Worm (Caenorhabditis elegans): ENCODE results near the gene F47C12.7.
A peak's percentile ranks its signal among the peaks of the same experiment; 100 is the strongest.

F47C12.7 gene

DNA sequence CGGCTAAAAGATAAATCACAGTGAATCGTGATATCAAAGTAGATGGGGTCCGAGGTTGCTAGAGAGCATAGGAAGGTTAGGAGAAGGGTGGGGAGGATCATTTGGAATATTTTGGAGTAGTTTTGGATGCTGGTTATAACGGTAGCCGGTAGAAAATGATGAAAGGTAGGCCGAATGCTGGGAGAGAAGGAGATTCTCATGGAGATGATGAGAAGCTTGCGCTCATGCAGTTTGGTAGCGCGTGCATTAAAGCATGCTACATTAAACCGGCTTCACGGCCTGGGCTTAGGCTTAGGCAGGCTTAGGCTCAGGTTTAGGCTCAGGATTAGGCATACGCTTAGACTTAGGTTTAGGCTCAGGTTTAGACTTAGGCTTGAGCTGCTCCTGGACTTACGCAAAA, 966 bp downstream of the F47C12.7 start, which contains the start of gene F47C12.13:
F47C12.13 (minus strand) TSS at position 101 of the 400 bp plus-strand sequence.
- TF ChIP-seq ZK546.5 (tag; optimal IDR thresholded peaks at IDR 0.05) (no peak), unc-62 (GFP tag; optimal IDR thresholded peaks at IDR 0.05 in 1 of 2) (peak in 1 of 2 experiments; percentile 0), unc-62 (tag; optimal IDR thresholded peaks at IDR 0.05) (no peak), zip-2 (tag; optimal IDR thresholded peaks at IDR 0.05) (no peak), egl-43 (GFP tag; IDR thresholded peaks at IDR 0.05) (no peak), ceh-82 (tag; optimal IDR thresholded peaks at IDR 0.05) (no peak), mxl-3 (GFP tag; optimal IDR thresholded peaks at IDR 0.05) (no peak)

DNA sequence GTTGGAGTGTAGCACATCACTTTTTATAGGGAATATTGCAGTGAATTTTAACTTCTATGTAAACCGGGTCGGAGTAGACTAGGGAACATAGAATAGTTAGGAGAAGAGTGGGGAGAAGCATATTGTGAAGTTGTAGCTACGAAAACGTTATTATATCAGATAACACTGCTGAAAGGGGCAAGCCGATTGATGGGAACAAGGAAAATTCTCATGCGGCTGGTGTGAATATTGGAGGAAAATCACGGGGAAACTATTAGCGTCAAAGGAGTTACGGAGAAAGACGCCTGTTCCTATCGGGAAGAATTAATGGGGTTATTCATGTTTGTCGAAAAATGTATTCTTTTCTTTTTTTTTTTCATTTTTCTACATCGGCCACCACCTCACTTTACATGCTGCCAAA, 2.0 kb downstream of the F47C12.7 start, which contains the start of gene F47C12.6:
F47C12.6 (minus strand) TSS at position 101 of the 400 bp plus-strand sequence.
- TF ChIP-seq madf-9 (GFP tag; conservative IDR thresholded peaks at IDR 0.05): no peak
- no peak for TF ChIP-seq hlh-30 (tag; optimal IDR thresholded peaks at IDR 0.05; ENCODE audit: insufficient read depth)
- TF ChIP-seq lin-15B (tag; optimal IDR thresholded peaks at IDR 0.05): no peak
- TF ChIP-seq T20F7.1 (GFP tag; optimal IDR thresholded peaks at IDR 0.05): no peak
- no peak for TF ChIP-seq lim-7 (GFP tag; IDR thresholded peaks at IDR 0.05)

DNA sequence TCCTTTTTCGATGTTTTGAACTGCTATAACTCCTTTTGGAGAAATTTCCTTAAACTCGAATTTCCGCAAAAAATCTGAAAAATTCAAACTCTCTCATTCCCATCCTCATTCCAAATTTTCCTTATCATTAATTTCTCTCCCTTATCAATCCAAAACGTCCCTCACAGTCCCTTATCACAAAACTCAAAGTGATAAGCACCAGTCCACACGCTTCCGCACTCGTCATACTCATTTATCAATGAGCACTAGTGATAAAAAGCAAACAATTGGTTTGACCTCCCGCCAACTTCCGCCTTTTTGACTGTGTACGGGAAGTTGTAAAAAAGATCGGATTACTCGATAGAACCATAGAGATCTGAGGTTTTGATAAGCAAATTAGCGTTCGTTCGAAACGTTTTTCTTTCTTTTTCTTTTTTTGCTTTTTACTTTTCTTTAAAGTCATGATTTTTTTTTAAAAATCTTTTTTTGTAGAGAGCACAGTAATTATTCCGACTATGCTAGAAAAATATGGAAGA, 6.6 kb downstream of the F47C12.7 start, which contains the start of gene clec-78:
clec-78 (plus strand) TSS at position 465 of the 515 bp plus-strand sequence.
- no peak for TF ChIP-seq lin-29 (GFP tag; IDR thresholded peaks at IDR 0.05)
- TF ChIP-seq aha-1 (tag): no peak
- no peak for TF ChIP-seq F26F4.8 (GFP tag; conservative IDR thresholded peaks at IDR 0.05)
- TF ChIP-seq ceh-32 (tag; optimal IDR thresholded peaks at IDR 0.05; ENCODE audit: poor library complexity): no peak
- TF ChIP-seq dmd-9 (GFP tag; IDR thresholded peaks at IDR 0.05): no peak
- no peak for TF ChIP-seq zip-11 (GFP tag; IDR thresholded peaks at IDR 0.05)
- TF ChIP-seq mxl-3 (GFP tag; optimal IDR thresholded peaks at IDR 0.05): peak; percentile 43
- no peak for TF ChIP-seq sdz-12 (GFP tag; optimal IDR thresholded peaks at IDR 0.05)
- no peak for TF ChIP-seq snpc-4 (tag; optimal IDR thresholded peaks at IDR 0.05)
- no peak for TF ChIP-seq ZK546.5 (tag; optimal IDR thresholded peaks at IDR 0.05)
- TF ChIP-seq ztf-7 (tag; optimal IDR thresholded peaks at IDR 0.05): no peak
- no peak for TF ChIP-seq egl-43 (GFP tag; IDR thresholded peaks at IDR 0.05)
- TF ChIP-seq mep-1 (tag; optimal IDR thresholded peaks at IDR 0.05): no peak
- no peak for TF ChIP-seq ZK337.2 (GFP tag; IDR thresholded peaks at IDR 0.05)
- no peak for TF ChIP-seq lim-7 (GFP tag; IDR thresholded peaks at IDR 0.05)
- TF ChIP-seq lin-15B (tag; optimal IDR thresholded peaks at IDR 0.05): no peak
- TF ChIP-seq Y48G9A.11 (GFP tag; IDR thresholded peaks at IDR 0.05): no peak
- TF ChIP-seq tag-97 (GFP tag; IDR thresholded peaks at IDR 0.05): no peak
- no peak for TF ChIP-seq fos-1 (tag; optimal IDR thresholded peaks at IDR 0.05)
- no peak for TF ChIP-seq madf-5 (GFP tag; IDR thresholded peaks at IDR 0.05)
- no peak for TF ChIP-seq lir-3 (tag; optimal IDR thresholded peaks at IDR 0.05)
- no peak for TF ChIP-seq pha-4 (GFP tag; IDR thresholded peaks at IDR 0.05)
- no peak for TF ChIP-seq pha-4 (tag; optimal IDR thresholded peaks at IDR 0.05)
- peak; percentile 96 for TF ChIP-seq nhr-28 (tag; optimal IDR thresholded peaks at IDR 0.05)
- no peak for TF ChIP-seq zfp-3 (GFP tag; conservative IDR thresholded peaks at IDR 0.05)
- TF ChIP-seq cey-2 (tag; optimal IDR thresholded peaks at IDR 0.05; ENCODE audit: borderline replicate concordance, insufficient read depth): no peak
- TF ChIP-seq lin-39 (tag; optimal IDR thresholded peaks at IDR 0.05): no peak
- TF ChIP-seq unc-130 (GFP tag; optimal IDR thresholded peaks at IDR 0.05): no peak
- no peak for TF ChIP-seq nhr-42 (GFP tag; IDR thresholded peaks at IDR 0.05)
- TF ChIP-seq daf-16 (GFP tag; optimal IDR thresholded peaks at IDR 0.05): no peak
- peak; percentile 78 for TF ChIP-seq daf-16 (tag; optimal IDR thresholded peaks at IDR 0.05)
- TF ChIP-seq daf-12 (tag; optimal IDR thresholded peaks at IDR 0.05): no peak
- TF ChIP-seq zfp-2 (tag; optimal IDR thresholded peaks at IDR 0.05): no peak
- no peak for TF ChIP-seq ceh-20 (GFP tag; IDR thresholded peaks at IDR 0.05)
- no peak for TF ChIP-seq ceh-62 (tag; optimal IDR thresholded peaks at IDR 0.05)
- no peak for TF ChIP-seq nhr-102 (tag; optimal IDR thresholded peaks at IDR 0.05)
- no peak for TF ChIP-seq spr-3 (GFP tag; optimal IDR thresholded peaks at IDR 0.05)
- no peak for TF ChIP-seq lin-38 (GFP tag; IDR thresholded peaks at IDR 0.05)
- no peak for TF ChIP-seq rbr-2 (tag; optimal IDR thresholded peaks at IDR 0.05)
- TF ChIP-seq nhr-25 (tag; optimal IDR thresholded peaks at IDR 0.05; ENCODE audit: borderline replicate concordance, insufficient read depth): no peak
- peak; percentile 39 for TF ChIP-seq nhr-6 (tag; optimal IDR thresholded peaks at IDR 0.05)

Measured in whole organism, L4 larva.